Worm (Caenorhabditis elegans) whole organism, L4 larva: ENCODE data around the gene C07G1.7.

Source experiments
- ama-1 ChIP-seq: fragments of 150-350 bp; optimal IDR thresholded peaks from 2 replicates; lab custom pipeline; 2014; ENCODE audit warnings: inconsistent platforms, mixed read lengths
- ceh-28 ChIP-seq: fragments of 150-350 bp; optimal IDR thresholded peaks from 2 replicates; lab custom pipeline; 2014; ENCODE audit warnings: missing biosample characterization, missing genetic modification reagents, missing genetic modification characterization
- ceh-82 ChIP-seq: sonication (generic microtip); optimal IDR thresholded peaks from 2 replicates; lab custom pipeline; 2017; ENCODE audit warnings: missing biosample characterization, missing genetic modification characterization
- fkh-10 ChIP-seq: fragments of 150-350 bp; optimal IDR thresholded peaks from 2 replicates; lab custom pipeline; 2014; ENCODE audit warnings: missing biosample characterization, missing genetic modification reagents, missing genetic modification characterization
- nhr-42 ChIP-seq: fragments of 200-800 bp; sonication (Bioruptor generic); IDR thresholded peaks from 2 replicates; pipeline ENCODE4 v1.3.6; 2022; ENCODE audit warnings: missing genetic modification characterization, missing compliant biosample characterization
- snpc-4 ChIP-seq: fragments of 150-350 bp; optimal IDR thresholded peaks from 2 replicates; lab custom pipeline; 2014; ENCODE audit warnings: missing biosample characterization, missing genetic modification characterization
- unc-39 ChIP-seq: sonication (generic microtip); optimal IDR thresholded peaks from 2 replicates; lab custom pipeline; 2017; ENCODE audit warnings: missing biosample characterization, missing genetic modification characterization
- ztf-11 ChIP-seq: fragments of 150-350 bp; optimal IDR thresholded peaks from 2 replicates; lab custom pipeline; 2014; ENCODE audit warnings: missing biosample characterization, missing genetic modification characterization
- ztf-7 ChIP-seq: fragments of 150-350 bp; optimal IDR thresholded peaks from 2 replicates; lab custom pipeline; 2014; ENCODE audit warnings: missing biosample characterization, missing genetic modification characterization

DNA sequence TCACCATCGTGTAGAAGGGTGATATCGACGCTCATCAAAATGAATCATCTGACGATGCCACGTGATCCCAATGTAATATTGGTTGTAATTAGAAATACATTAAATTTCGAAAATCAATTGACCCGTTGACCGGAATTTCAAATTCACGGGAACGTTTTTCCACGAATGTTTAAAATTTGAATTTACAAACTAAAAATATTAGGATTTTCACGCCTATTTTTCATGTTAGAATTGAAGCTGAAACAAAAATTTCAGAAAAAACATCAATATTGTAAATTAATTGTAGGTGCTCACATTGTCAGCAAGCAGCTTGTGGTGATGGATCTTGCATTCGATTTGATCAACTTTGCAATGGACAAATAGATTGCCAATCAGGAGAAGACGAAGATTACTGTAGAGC is 1.3 kb downstream of the C07G1.7 start, which contains the start of gene C07G1.6:
- TF ChIP-seq ceh-82 (tag; lab: Kevin White, UChicago) (no peak), ztf-11 (tag; lab: Kevin White, UChicago) (no peak), ztf-7 (tag; lab: Kevin White, UChicago) (no peak), fkh-10 (GFP tag; lab: Kevin White, UChicago) (no peak), snpc-4 (tag; lab: Kevin White, UChicago) (no peak), ama-1 (lab: Kevin White, UChicago) (no peak), ceh-28 (tag; lab: Kevin White, UChicago) (no peak), unc-39 (tag; lab: Kevin White, UChicago) (no peak), nhr-42 (GFP tag; lab: Robert Waterston, UW) (no peak)
